Worm (Caenorhabditis elegans): ENCODE data around the gene bgal-1.

DNA sequence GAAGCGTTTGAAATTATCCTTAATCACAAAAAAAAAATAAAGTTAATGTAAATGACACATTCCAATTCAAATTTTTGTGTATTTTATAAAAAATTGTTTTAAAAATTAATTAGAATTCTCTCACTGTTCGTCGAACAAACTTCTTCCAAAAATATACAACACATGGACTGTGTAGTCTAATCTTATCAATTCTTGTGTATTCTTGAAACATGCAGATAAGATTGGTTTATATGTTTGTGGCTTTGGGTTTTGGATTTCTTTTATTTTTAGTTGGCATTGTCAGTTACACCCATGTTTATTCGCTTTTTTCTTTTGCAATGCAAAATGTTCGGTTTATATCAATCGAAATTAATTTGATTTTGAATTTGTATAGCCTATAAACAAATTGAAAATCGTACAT, 5.4 kb downstream of the bgal-1 start:
- TF ChIP-seq snpc-4 (tag; optimal IDR thresholded peaks at IDR 0.05) (no peak), mbf-1 (tag; optimal IDR thresholded peaks at IDR 0.05) (no peak)

All from whole organism, L2 larva.